Fruit fly (Drosophila melanogaster): ENCODE results near the gene flip.

- TF ChIP-seq OdsH (GFP tag; optimal IDR thresholded peaks at IDR 0.05), result no peak
- TF ChIP-seq vri (GFP tag; optimal IDR thresholded peaks at IDR 0.05), result no peak
- no peak for TF ChIP-seq Hr38 (GFP tag; optimal IDR thresholded peaks at IDR 0.05)
- TF ChIP-seq CG1621 (tag; optimal IDR thresholded peaks at IDR 0.05), result no peak
- no peak for TF ChIP-seq Sox102F (GFP tag; optimal IDR thresholded peaks at IDR 0.05)
- no peak for TF ChIP-seq CG10631 (GFP tag; optimal IDR thresholded peaks at IDR 0.05)
Measured at dm6 chr3R:4256672-4257071, 21.1 kb downstream of the flip start, which contains the start of gene Or82a.

Measured in whole organism, prepupa.